Fruit fly (Drosophila melanogaster) whole organism, embryonic: Measurements from ENCODE around the gene fne.

Experiments used
- CG10274 ChIP-seq: fragments of 200-800 bp; sonication (Bioruptor generic); optimal IDR thresholded peaks from 3 replicates; lab custom pipeline; 2017; ENCODE audit warnings: missing biosample characterization, mild to moderate bottlenecking, missing genetic modification characterization
- CG10654 ChIP-seq: fragments of 200-800 bp; sonication (Bioruptor generic); optimal IDR thresholded peaks from 2 replicates; lab custom pipeline; 2016; ENCODE audit warnings: missing biosample characterization, missing genetic modification characterization
- CG13775 ChIP-seq: fragments of 200-800 bp; sonication (Bioruptor generic); optimal IDR thresholded peaks from 3 replicates; lab custom pipeline; 2017; ENCODE audit warnings: missing biosample characterization, mild to moderate bottlenecking, missing genetic modification characterization
- CG14050 ChIP-seq: fragments of 200-800 bp; sonication (Bioruptor generic); IDR thresholded peaks from 3 replicates; pipeline ENCODE4 v1.3.6; 2022; ENCODE audit warnings: missing biosample characterization, missing genetic modification characterization
- CG15601 ChIP-seq: fragments of 200-800 bp; sonication (Bioruptor generic); optimal IDR thresholded peaks from 3 replicates; lab custom pipeline; 2019; ENCODE audit warnings: missing biosample characterization, mild to moderate bottlenecking, missing genetic modification characterization, moderate library complexity
- CG1603 ChIP-seq: fragments of 200-800 bp; sonication (Bioruptor generic); optimal IDR thresholded peaks from 2 replicates; lab custom pipeline; 2019; ENCODE audit warnings: missing biosample characterization, mild to moderate bottlenecking, missing genetic modification characterization, moderate library complexity
- CG16815 ChIP-seq: fragments of 200-800 bp; sonication (Bioruptor generic); optimal IDR thresholded peaks from 3 replicates; lab custom pipeline; 2017; ENCODE audit warnings: missing biosample characterization, mild to moderate bottlenecking, missing genetic modification characterization
- CG17328 ChIP-seq: fragments of 200-800 bp; sonication (Bioruptor generic); IDR thresholded peaks from 2 replicates; pipeline ENCODE4 v1.3.6; 2022; ENCODE audit warnings: missing biosample characterization, missing genetic modification characterization
- CG2875 ChIP-seq: fragments of 200-800 bp; sonication (Bioruptor generic); optimal IDR thresholded peaks from 2 replicates; lab custom pipeline; 2017; ENCODE audit warnings: missing biosample characterization, mild to moderate bottlenecking, missing genetic modification characterization, missing genetic modification reagents
- CG32767 ChIP-seq: fragments of 200-800 bp; sonication (Bioruptor generic); IDR thresholded peaks from 2 replicates; pipeline ENCODE4 v1.3.6; 2022; ENCODE audit warnings: missing biosample characterization, missing genetic modification characterization
- CG42726 ChIP-seq: fragments of 200-800 bp; sonication (Bioruptor generic); IDR thresholded peaks from 2 replicates; pipeline ENCODE4 v1.3.6; 2022; ENCODE audit warnings: missing biosample characterization, missing genetic modification characterization; ENCODE audit not compliant: partially characterized antibody
- CG4328 ChIP-seq: fragments of 200-800 bp; sonication (Bioruptor generic); optimal IDR thresholded peaks from 3 replicates; lab custom pipeline; 2017; ENCODE audit warnings: missing biosample characterization, missing genetic modification reagents, missing genetic modification characterization
- CG6791 ChIP-seq: fragments of 200-800 bp; sonication (Bioruptor generic); IDR thresholded peaks from 3 replicates; pipeline ENCODE4 v1.3.6; 2022; ENCODE audit warnings: missing biosample characterization, missing genetic modification characterization; ENCODE audit not compliant: partially characterized antibody
- CG7357 ChIP-seq: fragments of 200-800 bp; sonication (Bioruptor generic); IDR thresholded peaks from 3 replicates; pipeline ENCODE4 v1.3.6; 2022; ENCODE audit warnings: missing biosample characterization, missing genetic modification characterization
- CG7928 ChIP-seq: fragments of 200-800 bp; sonication (Bioruptor generic); optimal IDR thresholded peaks from 2 replicates; lab custom pipeline; 2017; ENCODE audit warnings: missing biosample characterization, mild to moderate bottlenecking, missing genetic modification characterization
- CG7963 ChIP-seq: fragments of 200-800 bp; sonication (Bioruptor generic); IDR thresholded peaks from 3 replicates; pipeline ENCODE4 v1.3.6; 2022; ENCODE audit warnings: missing biosample characterization, missing genetic modification characterization; ENCODE audit not compliant: partially characterized antibody
- CG8290 ChIP-seq, 3 experiments: fragments of 200-800 bp; sonication (Bioruptor generic); optimal IDR thresholded peaks; 2 replicates each; lab custom pipeline; 2016 to 2019; ENCODE audit warnings: missing biosample characterization in 3 of 3, missing genetic modification characterization in 3 of 3, mild to moderate bottlenecking in 2 of 3, moderate library complexity in 1 of 3
- CG9437 ChIP-seq: fragments of 200-800 bp; sonication (Bioruptor generic); optimal IDR thresholded peaks from 2 replicates; lab custom pipeline; 2018; ENCODE audit warnings: missing biosample characterization, mild to moderate bottlenecking, missing genetic modification characterization
- CkIIα-i1 ChIP-seq: fragments of 200-800 bp; sonication (Bioruptor generic); IDR thresholded peaks from 2 replicates; pipeline ENCODE4 v1.3.6; 2022; ENCODE audit warnings: missing biosample characterization, missing genetic modification characterization
- E2f2 ChIP-seq: fragments of 200-800 bp; sonication (Bioruptor generic); IDR thresholded peaks from 2 replicates; pipeline ENCODE4 v1.3.6; 2022; ENCODE audit warnings: missing biosample characterization, missing genetic modification characterization
- HLH3B ChIP-seq: fragments of 200-800 bp; sonication (Bioruptor generic); IDR thresholded peaks from 2 replicates; pipeline ENCODE4 v1.3.6; 2022; ENCODE audit warnings: missing biosample characterization, missing genetic modification characterization
- Hand ChIP-seq: fragments of 200-800 bp; sonication (Bioruptor generic); optimal IDR thresholded peaks from 2 replicates; lab custom pipeline; 2017; ENCODE audit warnings: mild to moderate bottlenecking, missing biosample characterization, missing genetic modification reagents, missing genetic modification characterization
- HmgZ ChIP-seq: fragments of 200-800 bp; sonication (Bioruptor generic); optimal IDR thresholded peaks from 2 replicates; lab custom pipeline; 2018; ENCODE audit warnings: missing biosample characterization, mild to moderate bottlenecking, missing genetic modification characterization
- Hsf ChIP-seq: fragments of 200-800 bp; sonication (Bioruptor generic); optimal IDR thresholded peaks from 3 replicates; lab custom pipeline; 2016; ENCODE audit warnings: missing biosample characterization, missing genetic modification characterization
- Kr ChIP-seq: fragments of 200-800 bp; sonication (Bioruptor generic); optimal IDR thresholded peaks from 2 replicates; lab custom pipeline; 2017; ENCODE audit warnings: missing biosample characterization, mild to moderate bottlenecking, missing genetic modification characterization
- Lhr ChIP-seq: fragments of 200-800 bp; sonication (Bioruptor generic); optimal IDR thresholded peaks from 3 replicates; lab custom pipeline; 2017; ENCODE audit warnings: mild to moderate bottlenecking, missing biosample characterization, missing genetic modification reagents, missing genetic modification characterization
- Med ChIP-seq: fragments of 200-800 bp; sonication (Bioruptor generic); peaks from one replicate; lab custom pipeline; 2016; ENCODE audit warnings: missing biosample characterization, missing genetic modification characterization, mild to moderate bottlenecking, inconsistent platforms, moderate library complexity
- Mrtf ChIP-seq: fragments of 200-800 bp; sonication (Bioruptor generic); IDR thresholded peaks from 3 replicates; pipeline ENCODE4 v1.3.6; 2022; ENCODE audit warnings: missing biosample characterization, missing genetic modification characterization
- Side ChIP-seq: fragments of 200-800 bp; sonication (Bioruptor generic); optimal IDR thresholded peaks from 2 replicates; lab custom pipeline; 2016; ENCODE audit warnings: missing biosample characterization, missing genetic modification characterization
- Sry-δ ChIP-seq: fragments of 200-800 bp; sonication (Bioruptor generic); optimal IDR thresholded peaks from 2 replicates; lab custom pipeline; 2016; ENCODE audit warnings: missing biosample characterization, missing genetic modification characterization
- abd-A ChIP-seq: fragments of 200-800 bp; sonication (Bioruptor generic); optimal IDR thresholded peaks from 3 replicates; lab custom pipeline; 2019; ENCODE audit warnings: missing biosample characterization, mild to moderate bottlenecking, missing genetic modification characterization, moderate library complexity
- ap ChIP-seq: fragments of 200-800 bp; sonication (Bioruptor generic); IDR thresholded peaks from 2 replicates; pipeline ENCODE4 v1.3.6; 2022; ENCODE audit warnings: missing biosample characterization, missing genetic modification characterization
- ase ChIP-seq: fragments of 200-800 bp; sonication (Bioruptor generic); IDR thresholded peaks from 3 replicates; pipeline ENCODE4 v1.3.6; 2022; ENCODE audit warnings: missing biosample characterization, missing genetic modification characterization
- btn ChIP-seq: fragments of 200-800 bp; sonication (Bioruptor generic); optimal IDR thresholded peaks from 2 replicates; lab custom pipeline; 2016; ENCODE audit warnings: missing biosample characterization, missing genetic modification characterization
- chinmo ChIP-seq: fragments of 200-800 bp; sonication (Bioruptor generic); IDR thresholded peaks from 4 replicates; pipeline ENCODE4 v1.3.6; 2022; ENCODE audit warnings: missing biosample characterization, missing genetic modification characterization; ENCODE audit not compliant: partially characterized antibody
- crol ChIP-seq: fragments of 200-800 bp; sonication (Bioruptor generic); IDR thresholded peaks from 2 replicates; pipeline ENCODE4 v1.3.6; 2022; ENCODE audit warnings: missing biosample characterization, missing genetic modification characterization
- ems ChIP-seq: fragments of 200-800 bp; sonication (Bioruptor generic); optimal IDR thresholded peaks from 3 replicates; lab custom pipeline; 2016; ENCODE audit warnings: missing biosample characterization, missing genetic modification characterization
- gcm2 ChIP-seq: fragments of 200-800 bp; sonication (Bioruptor generic); optimal IDR thresholded peaks from 2 replicates; lab custom pipeline; 2016; ENCODE audit warnings: missing biosample characterization, missing genetic modification characterization
- h ChIP-seq: fragments of >200 bp; optimal IDR thresholded peaks from 2 replicates; lab custom pipeline; 2017
- her ChIP-seq: fragments of 200-800 bp; sonication (Bioruptor generic); optimal IDR thresholded peaks from 2 replicates; lab custom pipeline; 2016; ENCODE audit warnings: missing biosample characterization, missing genetic modification characterization
- hth ChIP-seq: fragments of >200 bp; optimal IDR thresholded peaks from 2 replicates; lab custom pipeline; 2017; ENCODE audit warnings: inconsistent platforms
- nerfin-1 ChIP-seq: fragments of 200-800 bp; sonication (Bioruptor generic); optimal IDR thresholded peaks from 3 replicates; lab custom pipeline; 2019; ENCODE audit warnings: missing biosample characterization, mild to moderate bottlenecking, missing genetic modification characterization, moderate library complexity
- odd ChIP-seq: fragments of 200-800 bp; sonication (Bioruptor generic); optimal IDR thresholded peaks from 2 replicates; lab custom pipeline; 2017; ENCODE audit warnings: missing biosample characterization, mild to moderate bottlenecking, missing genetic modification characterization
- org-1 ChIP-seq: fragments of 200-800 bp; sonication (Bioruptor generic); optimal IDR thresholded peaks from 2 replicates; lab custom pipeline; 2017; ENCODE audit warnings: missing biosample characterization, missing genetic modification characterization
- pho ChIP-seq: fragments of 200-800 bp; sonication (Bioruptor generic); optimal IDR thresholded peaks from 2 replicates; lab custom pipeline; 2016; ENCODE audit warnings: missing biosample characterization, missing genetic modification characterization
- pum ChIP-seq: fragments of 200-800 bp; sonication (Bioruptor generic); optimal IDR thresholded peaks from 2 replicates; lab custom pipeline; 2016; ENCODE audit warnings: missing biosample characterization, missing genetic modification characterization
- row ChIP-seq: fragments of 200-800 bp; sonication (Bioruptor generic); IDR thresholded peaks from 3 replicates; pipeline ENCODE4 v1.3.6; 2022; ENCODE audit warnings: missing biosample characterization, missing genetic modification characterization
- run ChIP-seq: fragments of 200-800 bp; sonication (Bioruptor generic); optimal IDR thresholded peaks from 3 replicates; lab custom pipeline; 2018; ENCODE audit warnings: missing biosample characterization, mild to moderate bottlenecking, missing genetic modification characterization
- salm ChIP-seq: fragments of 200-800 bp; sonication (Bioruptor generic); optimal IDR thresholded peaks from 2 replicates; lab custom pipeline; 2018; ENCODE audit warnings: missing biosample characterization, mild to moderate bottlenecking, missing genetic modification characterization
- schlank ChIP-seq: fragments of 200-800 bp; sonication (Bioruptor generic); optimal IDR thresholded peaks from 2 replicates; lab custom pipeline; 2018; ENCODE audit warnings: missing biosample characterization, mild to moderate bottlenecking, missing genetic modification characterization
- slp2 ChIP-seq: fragments of 200-800 bp; sonication (Bioruptor generic); optimal IDR thresholded peaks from 2 replicates; lab custom pipeline; 2016; ENCODE audit warnings: missing biosample characterization, missing genetic modification characterization
- tin ChIP-seq: fragments of 200-800 bp; sonication (Bioruptor generic); optimal IDR thresholded peaks from 3 replicates; lab custom pipeline; 2016; ENCODE audit warnings: missing biosample characterization, missing genetic modification characterization

fne gene

DNA sequence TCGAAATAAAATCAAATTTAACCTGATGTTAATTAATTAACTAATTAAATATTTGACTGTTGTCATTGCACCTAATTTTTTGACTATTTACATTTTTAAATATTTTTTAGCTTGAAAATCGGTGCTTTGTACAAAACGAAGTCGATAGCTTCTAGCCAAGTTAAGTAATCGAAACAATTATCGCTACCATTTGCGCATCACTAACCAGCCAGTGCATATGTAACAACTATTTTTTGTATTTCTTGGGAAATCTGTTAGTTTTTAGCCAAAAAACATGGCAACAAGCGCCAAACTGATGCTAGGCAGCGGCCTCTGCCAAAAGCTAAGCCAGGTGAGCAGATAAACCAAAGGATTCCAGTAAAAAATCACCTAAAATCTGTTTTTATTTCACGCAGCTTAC is 10.4 kb upstream of the fne start, which contains the start of gene mRpL49 (continued):
- TF ChIP-seq Hand (GFP tag; lab: Kevin White, UChicago) = no peak
- no peak for TF ChIP-seq odd (GFP tag; lab: Kevin White, UChicago)
- no peak for TF ChIP-seq CG7928 (GFP tag; lab: Kevin White, UChicago)
- no peak for TF ChIP-seq pum (GFP tag; lab: Kevin White, UChicago)
- peak; percentile 1 for TF ChIP-seq CG1603 (tag; lab: Kevin White, UChicago)
- no peak; the same call in 1 of the 2 replicates for TF ChIP-seq E2f2
- TF ChIP-seq CG10654 (GFP tag; lab: Kevin White, UChicago) = no peak
- no peak for TF ChIP-seq CG17328 (GFP tag; lab: Robert Waterston, UW)
- TF ChIP-seq abd-A (tag; lab: Kevin White, UChicago) = no peak
- no peak for TF ChIP-seq btn
- TF ChIP-seq HLH3B (GFP tag; lab: Robert Waterston, UW) = no peak
- no peak for TF ChIP-seq org-1
- TF ChIP-seq CG9437 (GFP tag; lab: Kevin White, UChicago) = no peak
- TF ChIP-seq CG32767 (GFP tag; lab: Robert Waterston, UW) = no peak
- no peak for TF ChIP-seq nerfin-1
- no peak for TF ChIP-seq CG7357
- no peak for TF ChIP-seq HmgZ (tag; lab: Kevin White, UChicago)
- no peak for TF ChIP-seq hth
- no peak for TF ChIP-seq Med (GFP tag; lab: Kevin White, UChicago)
- TF ChIP-seq CG7963 (GFP tag; lab: Robert Waterston, UW) = 0 out of 3 replicates have a peak, but pooled peaks have one; percentile 6
- TF ChIP-seq Mrtf (GFP tag; lab: Robert Waterston, UW) = no peak
- no peak for TF ChIP-seq CG2875
- TF ChIP-seq chinmo (GFP tag; lab: Robert Waterston, UW) = no peak
- TF ChIP-seq CG13775 (GFP tag; lab: Kevin White, UChicago) = no peak
- peak; percentile 37 for TF ChIP-seq Sry-δ
- no peak for TF ChIP-seq Lhr (GFP tag; lab: Kevin White, UChicago)
- peak; percentile 46; the same call in 2 of the 3 replicates for TF ChIP-seq row
- TF ChIP-seq CG16815 (GFP tag; lab: Kevin White, UChicago) = no peak
- TF ChIP-seq CG4328 (GFP tag; lab: Kevin White, UChicago) = no peak
- no peak for TF ChIP-seq pho (GFP tag; lab: Kevin White, UChicago)
- TF ChIP-seq CG42726 (GFP tag; lab: Robert Waterston, UW) = no peak
- no peak for TF ChIP-seq her (GFP tag; lab: Kevin White, UChicago)
- TF ChIP-seq CG6791 (GFP tag; lab: Robert Waterston, UW) = no peak; the same call in 2 of the 3 replicates
- no peak for TF ChIP-seq h
- TF ChIP-seq CG10274 = no peak
- no peak for TF ChIP-seq tin (GFP tag; lab: Kevin White, UChicago)
- TF ChIP-seq Kr (GFP tag; lab: Kevin White, UChicago) = no peak
- TF ChIP-seq Hsf = no peak
- no peak for TF ChIP-seq salm (tag; lab: Kevin White, UChicago)
- TF ChIP-seq slp2 (GFP tag; lab: Kevin White, UChicago) = no peak
- TF ChIP-seq crol = no peak
- TF ChIP-seq CG8290 (GFP tag; optimal IDR thresholded peaks at IDR 0.05; lab: Kevin White, UChicago) = no peak
- TF ChIP-seq CG8290 (tag; optimal IDR thresholded peaks at IDR 0.05; lab: Kevin White, UChicago) = peak in 1 of 2 experiments; percentile 23
- no peak for TF ChIP-seq ase (GFP tag; lab: Robert Waterston, UW)
- no peak for TF ChIP-seq gcm2 (GFP tag; lab: Kevin White, UChicago)
- TF ChIP-seq ems (GFP tag; lab: Kevin White, UChicago) = no peak
- TF ChIP-seq CG15601 (tag; lab: Kevin White, UChicago) = no peak
- TF ChIP-seq schlank = no peak
- no peak for TF ChIP-seq ap (GFP tag; lab: Robert Waterston, UW)
- no peak for TF ChIP-seq Side (GFP tag; lab: Kevin White, UChicago)
- no peak for TF ChIP-seq CkIIα-i1 (GFP tag; lab: Robert Waterston, UW)
- no peak for TF ChIP-seq CG14050 (GFP tag; lab: Robert Waterston, UW)
- TF ChIP-seq run (tag; lab: Kevin White, UChicago) = no peak
